Fruit fly (Drosophila melanogaster) whole organism, embryonic: ENCODE measurements around the gene CG10011.
A peak's percentile ranks its signal among the peaks of the same experiment; 100 is the strongest.

Source experiments
- B-H2 ChIP-seq: fragments of 200-800 bp; sonication (Bioruptor generic); optimal IDR thresholded peaks from 2 replicates; lab custom pipeline; 2018; ENCODE audit warnings: missing biosample characterization, mild to moderate bottlenecking, missing genetic modification characterization
- BEAF-32 ChIP-seq: fragments of 200-800 bp; sonication (Bioruptor generic); optimal IDR thresholded peaks from 3 replicates; lab custom pipeline; 2017; ENCODE audit warnings: missing biosample characterization, missing genetic modification characterization, mild to moderate bottlenecking, moderate library complexity, missing genetic modification reagents
- CG12659 ChIP-seq: fragments of 200-800 bp; sonication (Bioruptor generic); optimal IDR thresholded peaks from 3 replicates; lab custom pipeline; 2017; ENCODE audit warnings: mild to moderate bottlenecking, missing biosample characterization, missing genetic modification reagents, missing genetic modification characterization
- CG12769 ChIP-seq: fragments of 200-800 bp; sonication (Bioruptor generic); optimal IDR thresholded peaks from 2 replicates; lab custom pipeline; 2019; ENCODE audit warnings: missing biosample characterization, mild to moderate bottlenecking, missing genetic modification characterization, moderate library complexity
- CG15269 ChIP-seq: fragments of 200-800 bp; sonication (Bioruptor generic); optimal IDR thresholded peaks from 2 replicates; lab custom pipeline; 2018; ENCODE audit warnings: missing biosample characterization, mild to moderate bottlenecking, missing genetic modification characterization, moderate library complexity
- CG17829 ChIP-seq: fragments of 200-800 bp; optimal IDR thresholded peaks from 2 replicates; lab custom pipeline; 2019; ENCODE audit warnings: missing biosample characterization, mild to moderate bottlenecking, missing genetic modification characterization, moderate library complexity
- CG1832 ChIP-seq: fragments of 200-800 bp; sonication (Bioruptor generic); optimal IDR thresholded peaks from 2 replicates; lab custom pipeline; 2017; ENCODE audit warnings: missing biosample characterization, mild to moderate bottlenecking, missing genetic modification characterization, inconsistent platforms
- CG2712 ChIP-seq: fragments of 200-800 bp; optimal IDR thresholded peaks from 3 replicates; lab custom pipeline; 2019; ENCODE audit warnings: missing biosample characterization, mild to moderate bottlenecking, missing genetic modification characterization, moderate library complexity
- CG31224 ChIP-seq: fragments of 200-800 bp; sonication (Bioruptor generic); IDR thresholded peaks from 2 replicates; pipeline ENCODE4 v1.3.6; 2022; ENCODE audit warnings: missing biosample characterization, missing genetic modification characterization
- CG3838 ChIP-seq: fragments of 200-800 bp; sonication (Bioruptor generic); optimal IDR thresholded peaks from 3 replicates; lab custom pipeline; 2016; ENCODE audit warnings: missing biosample characterization, missing genetic modification characterization
- CG3995 ChIP-seq: fragments of 200-800 bp; sonication (Bioruptor generic); optimal IDR thresholded peaks from 3 replicates; lab custom pipeline; 2016; ENCODE audit warnings: missing biosample characterization, missing genetic modification characterization
- CG4404 ChIP-seq: fragments of 200-800 bp; sonication (Bioruptor generic); IDR thresholded peaks from 2 replicates; pipeline ENCODE4 v1.3.6; 2022; ENCODE audit warnings: missing biosample characterization, missing genetic modification characterization
- CG6254 ChIP-seq: fragments of 200-800 bp; sonication (Bioruptor generic); optimal IDR thresholded peaks from 3 replicates; lab custom pipeline; 2017; ENCODE audit warnings: mild to moderate bottlenecking, missing biosample characterization, missing genetic modification reagents, missing genetic modification characterization
- CG7928 ChIP-seq: fragments of 200-800 bp; sonication (Bioruptor generic); optimal IDR thresholded peaks from 2 replicates; lab custom pipeline; 2017; ENCODE audit warnings: missing biosample characterization, mild to moderate bottlenecking, missing genetic modification characterization
- CG8281 ChIP-seq: fragments of 200-800 bp; sonication (Bioruptor generic); optimal IDR thresholded peaks from 2 replicates; lab custom pipeline; 2018; ENCODE audit warnings: missing biosample characterization, mild to moderate bottlenecking, missing genetic modification characterization, moderate library complexity
- CTCF ChIP-seq: fragments of 200-800 bp; sonication (Bioruptor generic); optimal IDR thresholded peaks from 2 replicates; lab custom pipeline; 2017; ENCODE audit warnings: missing biosample characterization, mild to moderate bottlenecking, missing genetic modification characterization, moderate library complexity
- Dip2 ChIP-seq: fragments of 200-800 bp; sonication (Bioruptor generic); IDR thresholded peaks from 2 replicates; pipeline ENCODE4 v1.3.6; 2022; ENCODE audit warnings: missing biosample characterization, missing genetic modification characterization
- Dp ChIP-seq: fragments of 200-800 bp; sonication (Bioruptor generic); optimal IDR thresholded peaks from 2 replicates; lab custom pipeline; 2018; ENCODE audit warnings: missing biosample characterization, mild to moderate bottlenecking, missing genetic modification characterization, moderate library complexity
- E2f1 ChIP-seq: fragments of 200-800 bp; sonication (Bioruptor generic); IDR thresholded peaks from 2 replicates; pipeline ENCODE4 v1.3.6; 2022; ENCODE audit warnings: missing biosample characterization, missing genetic modification characterization
- Ets97D ChIP-seq: fragments of 200-800 bp; sonication (Bioruptor generic); optimal IDR thresholded peaks from 3 replicates; lab custom pipeline; 2016; ENCODE audit warnings: missing biosample characterization, missing genetic modification characterization
- HmgZ ChIP-seq: fragments of 200-800 bp; sonication (Bioruptor generic); optimal IDR thresholded peaks from 2 replicates; lab custom pipeline; 2018; ENCODE audit warnings: missing biosample characterization, mild to moderate bottlenecking, missing genetic modification characterization
- Hmr ChIP-seq: fragments of 200-800 bp; sonication (Bioruptor generic); optimal IDR thresholded peaks from 3 replicates; lab custom pipeline; 2017; ENCODE audit warnings: mild to moderate bottlenecking, missing biosample characterization, missing genetic modification reagents, missing genetic modification characterization
- Hr39 ChIP-seq: fragments of >200 bp; optimal IDR thresholded peaks from 2 replicates; lab custom pipeline; 2017
- MBD-R2 ChIP-seq: fragments of 200-800 bp; sonication (Bioruptor generic); IDR thresholded peaks from 2 replicates; pipeline ENCODE4 v1.3.6; 2022; ENCODE audit warnings: missing biosample characterization, missing genetic modification characterization
- MESR4 ChIP-seq: fragments of 200-800 bp; sonication (Bioruptor generic); optimal IDR thresholded peaks from 2 replicates; lab custom pipeline; 2018; ENCODE audit warnings: missing biosample characterization, mild to moderate bottlenecking, missing genetic modification characterization, moderate library complexity
- Mad ChIP-seq: fragments of 200-800 bp; sonication (Bioruptor generic); optimal IDR thresholded peaks from 2 replicates; lab custom pipeline; 2016; ENCODE audit warnings: missing biosample characterization, missing genetic modification characterization
- Med ChIP-seq: fragments of 200-800 bp; sonication (Bioruptor generic); peaks from one replicate; lab custom pipeline; 2016; ENCODE audit warnings: missing biosample characterization, missing genetic modification characterization, mild to moderate bottlenecking, inconsistent platforms, moderate library complexity
- Poxn ChIP-seq: fragments of 200-800 bp; sonication (Bioruptor generic); IDR thresholded peaks from 2 replicates; pipeline ENCODE4 v1.3.6; 2022; ENCODE audit warnings: missing biosample characterization, missing genetic modification characterization
- Sry-δ ChIP-seq: fragments of 200-800 bp; sonication (Bioruptor generic); optimal IDR thresholded peaks from 2 replicates; lab custom pipeline; 2016; ENCODE audit warnings: missing biosample characterization, missing genetic modification characterization
- amos ChIP-seq: fragments of 200-800 bp; sonication (Bioruptor generic); IDR thresholded peaks from 2 replicates; pipeline ENCODE4 v1.3.6; 2022; ENCODE audit warnings: missing biosample characterization, missing genetic modification characterization; ENCODE audit not compliant: partially characterized antibody
- caup ChIP-seq: fragments of 200-800 bp; sonication (Bioruptor generic); optimal IDR thresholded peaks from 3 replicates; lab custom pipeline; 2017; ENCODE audit warnings: missing biosample characterization, mild to moderate bottlenecking, missing genetic modification characterization, moderate library complexity; ENCODE audit not compliant: severe bottlenecking
- chinmo ChIP-seq: fragments of 200-800 bp; sonication (Bioruptor generic); IDR thresholded peaks from 4 replicates; pipeline ENCODE4 v1.3.6; 2022; ENCODE audit warnings: missing biosample characterization, missing genetic modification characterization; ENCODE audit not compliant: partially characterized antibody
- crp ChIP-seq, 2 experiments: fragments of 200-800 bp; sonication (Bioruptor generic); optimal IDR thresholded peaks; 2 replicates in 1 of 2; 3 replicates in 1 of 2; lab custom pipeline; 2017; ENCODE audit warnings: missing biosample characterization in 2 of 2, missing genetic modification characterization in 2 of 2, mild to moderate bottlenecking in 1 of 2, moderate library complexity in 1 of 2
- danr ChIP-seq: fragments of 200-800 bp; sonication (Bioruptor generic); IDR thresholded peaks from 2 replicates; pipeline ENCODE4 v1.3.6; 2022; ENCODE audit warnings: missing biosample characterization, missing genetic modification characterization
- disco-r ChIP-seq: fragments of 200-800 bp; sonication (Bioruptor generic); optimal IDR thresholded peaks from 2 replicates; lab custom pipeline; 2016; ENCODE audit warnings: missing biosample characterization, missing genetic modification characterization
- fu2 ChIP-seq: fragments of 200-800 bp; sonication (Bioruptor generic); optimal IDR thresholded peaks from 2 replicates; lab custom pipeline; 2016; ENCODE audit warnings: missing biosample characterization, missing genetic modification characterization
- gfzf ChIP-seq: fragments of 200-800 bp; sonication (Bioruptor generic); optimal IDR thresholded peaks from 2 replicates; lab custom pipeline; 2016; ENCODE audit warnings: missing biosample characterization, mild to moderate bottlenecking, missing genetic modification characterization, moderate library complexity
- h ChIP-seq: fragments of >200 bp; optimal IDR thresholded peaks from 2 replicates; lab custom pipeline; 2017
- knrl ChIP-seq: fragments of 200-800 bp; sonication (Bioruptor generic); IDR thresholded peaks from 3 replicates; pipeline ENCODE4 v1.3.6; 2022; ENCODE audit warnings: missing biosample characterization, missing genetic modification characterization; ENCODE audit not compliant: partially characterized antibody
- phol ChIP-seq: fragments of 200-800 bp; sonication (Bioruptor generic); optimal IDR thresholded peaks from 3 replicates; lab custom pipeline; 2018; ENCODE audit warnings: missing biosample characterization, mild to moderate bottlenecking, missing genetic modification characterization, moderate library complexity
- pita ChIP-seq: fragments of 200-800 bp; sonication (Bioruptor generic); optimal IDR thresholded peaks from 2 replicates; lab custom pipeline; 2017; ENCODE audit warnings: missing biosample characterization, mild to moderate bottlenecking, missing genetic modification characterization
- rib ChIP-seq: fragments of 200-800 bp; sonication (Bioruptor generic); IDR thresholded peaks from 2 replicates; pipeline ENCODE4 v1.3.6; 2022; ENCODE audit warnings: missing biosample characterization, missing genetic modification characterization
- row ChIP-seq: fragments of 200-800 bp; sonication (Bioruptor generic); IDR thresholded peaks from 3 replicates; pipeline ENCODE4 v1.3.6; 2022; ENCODE audit warnings: missing biosample characterization, missing genetic modification characterization
- sc ChIP-seq, 3 experiments: fragments of >200 bp in 2 of 3; fragments of 200-800 bp in 1 of 3; sonication (Bioruptor generic) in 1 of 3; optimal IDR thresholded peaks; 2 replicates in 2 of 3; 3 replicates in 1 of 3; lab custom pipeline; 2017; ENCODE audit warnings: mild to moderate bottlenecking in 1 of 3, missing biosample characterization in 1 of 3, missing genetic modification characterization in 1 of 3, missing genetic modification reagents in 1 of 3
- sisA ChIP-seq: fragments of 200-800 bp; sonication (Bioruptor generic); IDR thresholded peaks from 2 replicates; pipeline ENCODE4 v1.3.6; 2022; ENCODE audit warnings: missing biosample characterization, missing genetic modification characterization
- unc-4 ChIP-seq: fragments of 200-800 bp; sonication (Bioruptor generic); IDR thresholded peaks from 2 replicates; pipeline ENCODE4 v1.3.6; 2022; ENCODE audit warnings: missing biosample characterization, missing genetic modification characterization; ENCODE audit not compliant: partially characterized antibody
- wdn ChIP-seq: fragments of 200-800 bp; sonication (Bioruptor generic); IDR thresholded peaks from 2 replicates; pipeline ENCODE4 v1.3.6; 2022; ENCODE audit warnings: missing biosample characterization, missing genetic modification characterization
- zen2 ChIP-seq: fragments of 200-800 bp; sonication (Bioruptor generic); IDR thresholded peaks from 3 replicates; pipeline ENCODE4 v1.3.6; 2022; ENCODE audit warnings: missing biosample characterization, missing genetic modification characterization; ENCODE audit not compliant: partially characterized antibody
- zf30C ChIP-seq: fragments of 200-800 bp; sonication (Bioruptor generic); optimal IDR thresholded peaks from 3 replicates; lab custom pipeline; 2018; ENCODE audit warnings: missing biosample characterization, mild to moderate bottlenecking, missing genetic modification characterization

Gene CG10011

dm6 chr3R:28620813-28621212 is 14.1 kb downstream of the CG10011 start (continued):
- TF ChIP-seq CG12769 (tag; lab: Kevin White, UChicago) (no peak), CG2712 (tag; lab: Kevin White, UChicago) (no peak), CG4404 (GFP tag; lab: Robert Waterston, UW) (no peak), h (lab: Kevin White, UChicago) (no peak), Dip2 (GFP tag; lab: Robert Waterston, UW) (no peak), Hr39 (no peak), Hmr (GFP tag; lab: Kevin White, UChicago) (peak; percentile 38), wdn (no peak), row (GFP tag; lab: Robert Waterston, UW) (no peak)
- TF ChIP-seq, all 482 proteins: peak for 11

dm6 chr3R:28605835-28606234 is 29.1 kb downstream of the CG10011 start, which contains the start of gene CG9986:
Gene CG9986, plus strand, starts transcription at chr3R:28606079.
- TF ChIP-seq Med (GFP tag; lab: Kevin White, UChicago) (peak; percentile 64), E2f1 (no peak), CTCF (GFP tag; lab: Kevin White, UChicago) (peak; percentile 69), B-H2 (GFP tag; lab: Kevin White, UChicago) (no peak), CG1832 (no peak), MESR4 (GFP tag; lab: Kevin White, UChicago) (peak; percentile 26), caup (GFP tag; lab: Kevin White, UChicago) (no peak), unc-4 (no peak), fu2 (GFP tag; lab: Kevin White, UChicago) (no peak), rib (GFP tag; lab: Robert Waterston, UW) (no peak), Ets97D (GFP tag; lab: Kevin White, UChicago) (peak; percentile 25), danr (GFP tag; lab: Robert Waterston, UW) (no peak), phol (tag; lab: Kevin White, UChicago) (peak; percentile 43), Poxn (GFP tag; lab: Robert Waterston, UW) (no peak), Sry-δ (peak; percentile 19), HmgZ (tag; lab: Kevin White, UChicago) (peak; percentile 13), CG31224 (GFP tag; lab: Robert Waterston, UW) (no peak), gfzf (GFP tag; lab: Kevin White, UChicago) (peak; percentile 90), amos (GFP tag; lab: Robert Waterston, UW) (peak; percentile 31; the same call in 1 of the 2 replicates), knrl (GFP tag; lab: Robert Waterston, UW) (peak; percentile 41; the same call in 1 of the 3 replicates), Mad (GFP tag; lab: Kevin White, UChicago) (no peak), CG15269 (tag; lab: Kevin White, UChicago) (no peak), CG3995 (GFP tag; lab: Kevin White, UChicago) (peak; percentile 96), MBD-R2 (GFP tag; lab: Robert Waterston, UW) (peak; percentile 67), row (GFP tag; lab: Robert Waterston, UW) (peak; percentile 26; the same call in 1 of the 3 replicates), CG17829 (tag; lab: Kevin White, UChicago) (peak; percentile 33), BEAF-32 (GFP tag; lab: Kevin White, UChicago) (peak; percentile 51), crp (GFP tag; optimal IDR thresholded peaks at IDR 0.05; lab: Kevin White, UChicago) (peak in 1 of 2 experiments; percentile 44), sc (optimal IDR thresholded peaks at IDR 0.05; lab: Kevin White, UChicago) (no peak), sc (GFP tag; optimal IDR thresholded peaks at IDR 0.05; lab: Kevin White, UChicago) (no peak), CG3838 (GFP tag; lab: Kevin White, UChicago) (no peak), sisA (GFP tag; lab: Robert Waterston, UW) (no peak), CG8281 (tag; lab: Kevin White, UChicago) (no peak), Dp (GFP tag; lab: Kevin White, UChicago) (peak; percentile 67), CG6254 (GFP tag; lab: Kevin White, UChicago) (no peak), CG7928 (no peak), disco-r (GFP tag; lab: Kevin White, UChicago) (no peak), zf30C (GFP tag; lab: Kevin White, UChicago) (peak; percentile 88), CG12659 (GFP tag; lab: Kevin White, UChicago) (no peak), zen2 (no peak), pita (peak; percentile 59), chinmo (GFP tag; lab: Robert Waterston, UW) (0 out of 4 replicates have a peak, but pooled peaks have one; percentile 34)
